Worm (Caenorhabditis elegans) whole organism, L3 larva: ENCODE data around the gene trpa-1.

Experiments used
- R02D3.7 ChIP-seq: fragments of 150-350 bp; optimal IDR thresholded peaks from 2 replicates; lab custom pipeline; 2014; ENCODE audit warnings: missing biosample characterization, missing genetic modification characterization
- ZK546.5 ChIP-seq: sonication (generic microtip); optimal IDR thresholded peaks from 2 replicates; lab custom pipeline; 2017; ENCODE audit warnings: missing biosample characterization, missing genetic modification characterization
- aly-2 ChIP-seq: fragments of 150-350 bp; optimal IDR thresholded peaks from 2 replicates; lab custom pipeline; 2014; ENCODE audit warnings: missing biosample characterization, missing genetic modification characterization
- ama-1 ChIP-seq: fragments of 150-350 bp; optimal IDR thresholded peaks from 2 replicates; lab custom pipeline; 2018
- ceh-16 ChIP-seq: sonication (generic microtip); optimal IDR thresholded peaks from 2 replicates; lab custom pipeline; 2017; ENCODE audit warnings: missing biosample characterization, missing genetic modification characterization
- ceh-28 ChIP-seq: fragments of 150-350 bp; optimal IDR thresholded peaks from 2 replicates; lab custom pipeline; 2014; ENCODE audit warnings: missing biosample characterization, missing genetic modification reagents, missing genetic modification characterization
- ceh-9 ChIP-seq: sonication (generic microtip); optimal IDR thresholded peaks from 2 replicates; lab custom pipeline; 2018; ENCODE audit warnings: missing biosample characterization, missing genetic modification characterization
- daf-12 ChIP-seq: fragments of 150-350 bp; optimal IDR thresholded peaks from 2 replicates; lab custom pipeline; 2014; ENCODE audit warnings: missing biosample characterization, missing genetic modification reagents, missing genetic modification characterization
- egl-27 ChIP-seq: sonication (generic microtip); optimal IDR thresholded peaks from 4 replicates; lab custom pipeline; 2017; ENCODE audit warnings: missing biosample characterization, missing genetic modification reagents, missing genetic modification characterization
- egl-5 ChIP-seq: fragments of 150-350 bp; optimal IDR thresholded peaks from 2 replicates; lab custom pipeline; 2017; ENCODE audit warnings: missing biosample characterization, missing genetic modification reagents, missing genetic modification characterization, inconsistent platforms
- elt-1 ChIP-seq: fragments of 150-350 bp; optimal IDR thresholded peaks from 2 replicates; lab custom pipeline; 2014; ENCODE audit warnings: missing biosample characterization, missing genetic modification characterization
- elt-2 ChIP-seq: sonication (generic microtip); optimal IDR thresholded peaks from 2 replicates; lab custom pipeline; 2016; ENCODE audit warnings: missing genetic modification reagents, mild to moderate bottlenecking, missing genetic modification characterization, missing compliant biosample characterization
- elt-3 ChIP-seq, 3 experiments: fragments of 150-350 bp in 1 of 3; sonication (generic microtip) in 2 of 3; optimal IDR thresholded peaks; 2 replicates in 2 of 3; 4 replicates in 1 of 3; lab custom pipeline; 2014 to 2017; ENCODE audit warnings: missing biosample characterization in 3 of 3, missing genetic modification characterization in 3 of 3
- eor-1 ChIP-seq, 2 experiments: fragments of 150-350 bp; optimal IDR thresholded peaks; 2 replicates each; lab custom pipeline; 2014 to 2018; ENCODE audit warnings: missing biosample characterization in 2 of 2, missing genetic modification characterization in 2 of 2
- fkh-10 ChIP-seq: sonication (generic microtip); optimal IDR thresholded peaks from 2 replicates; lab custom pipeline; 2017; ENCODE audit warnings: missing biosample characterization, missing genetic modification reagents, missing genetic modification characterization
- fkh-2 ChIP-seq: fragments of 150-350 bp; optimal IDR thresholded peaks from 2 replicates; lab custom pipeline; 2014; ENCODE audit warnings: missing biosample characterization, missing genetic modification reagents, missing genetic modification characterization
- fos-1 ChIP-seq: fragments of 150-350 bp; optimal IDR thresholded peaks from 2 replicates; lab custom pipeline; 2014; ENCODE audit warnings: missing biosample characterization, missing genetic modification characterization
- hmg-11 ChIP-seq: sonication (generic microtip); optimal IDR thresholded peaks from 2 replicates; lab custom pipeline; 2016; ENCODE audit warnings: missing genetic modification characterization, missing compliant biosample characterization
- jun-1 ChIP-seq: fragments of 150-350 bp; optimal IDR thresholded peaks from 2 replicates; lab custom pipeline; 2014; ENCODE audit warnings: missing biosample characterization, missing genetic modification reagents, missing genetic modification characterization
- lin-15B ChIP-seq: fragments of 150-350 bp; optimal IDR thresholded peaks from 2 replicates; lab custom pipeline; 2014; ENCODE audit warnings: missing biosample characterization, missing genetic modification characterization
- lin-39 ChIP-seq: fragments of 150-350 bp; optimal IDR thresholded peaks from 2 replicates; lab custom pipeline; 2018; ENCODE audit warnings: missing biosample characterization, missing genetic modification reagents, missing genetic modification characterization
- lsy-12 ChIP-seq: sonication (generic microtip); optimal IDR thresholded peaks from 2 replicates; lab custom pipeline; 2016; ENCODE audit warnings: mild to moderate bottlenecking, missing genetic modification characterization, missing compliant biosample characterization
- mdl-1 ChIP-seq: fragments of 150-350 bp; optimal IDR thresholded peaks from 2 replicates; lab custom pipeline; 2014; ENCODE audit warnings: missing biosample characterization, missing genetic modification characterization
- mml-1 ChIP-seq: fragments of 150-350 bp; sonication (generic microtip); optimal IDR thresholded peaks from 3 replicates; lab custom pipeline; 2014; ENCODE audit warnings: missing biosample characterization, missing genetic modification characterization
- nfya-1 ChIP-seq: sonication (generic microtip); optimal IDR thresholded peaks from 2 replicates; lab custom pipeline; 2017; ENCODE audit warnings: missing genetic modification characterization, mild to moderate bottlenecking, missing compliant biosample characterization, antibody characterized with exemption, moderate library complexity; ENCODE audit not compliant: insufficient read depth
- nhr-11 ChIP-seq: fragments of 150-350 bp; optimal IDR thresholded peaks from 2 replicates; lab custom pipeline; 2014; ENCODE audit warnings: missing biosample characterization, missing genetic modification characterization
- nhr-23 ChIP-seq: fragments of 150-350 bp; optimal IDR thresholded peaks from 2 replicates; lab custom pipeline; 2014; ENCODE audit warnings: missing biosample characterization, missing genetic modification reagents, missing genetic modification characterization
- nhr-237 ChIP-seq: fragments of 150-350 bp; optimal IDR thresholded peaks from 2 replicates; lab custom pipeline; 2014; ENCODE audit warnings: missing biosample characterization, missing genetic modification characterization
- nhr-25 ChIP-seq: sonication (generic microtip); optimal IDR thresholded peaks from 2 replicates; lab custom pipeline; 2017; ENCODE audit warnings: missing biosample characterization, missing genetic modification characterization
- nhr-28 ChIP-seq: fragments of 150-350 bp; optimal IDR thresholded peaks from 2 replicates; lab custom pipeline; 2014; ENCODE audit warnings: missing biosample characterization, missing genetic modification characterization
- nhr-76 ChIP-seq: fragments of 150-350 bp; sonication (generic microtip); optimal IDR thresholded peaks from 5 replicates; lab custom pipeline; 2014; ENCODE audit warnings: missing biosample characterization, missing genetic modification characterization
- nhr-77 ChIP-seq: fragments of 150-350 bp; optimal IDR thresholded peaks from 2 replicates; lab custom pipeline; 2014; ENCODE audit warnings: missing biosample characterization, missing genetic modification characterization
- pha-4 ChIP-seq: fragments of 150-350 bp; optimal IDR thresholded peaks from 2 replicates; lab custom pipeline; 2014; ENCODE audit warnings: missing biosample characterization, missing genetic modification reagents, missing genetic modification characterization
- pqm-1 ChIP-seq: fragments of 150-350 bp; optimal IDR thresholded peaks from 2 replicates; lab custom pipeline; 2017; ENCODE audit warnings: missing biosample characterization, missing genetic modification characterization, inconsistent platforms
- sea-2 ChIP-seq: fragments of 150-350 bp; sonication (generic microtip); optimal IDR thresholded peaks from 4 replicates; lab custom pipeline; 2014; ENCODE audit warnings: missing biosample characterization, missing genetic modification reagents, missing genetic modification characterization
- skn-1 ChIP-seq: fragments of 150-350 bp; optimal IDR thresholded peaks from 2 replicates; lab custom pipeline; 2014; ENCODE audit warnings: missing biosample characterization, missing genetic modification characterization
- snpc-4 ChIP-seq: fragments of 150-350 bp; optimal IDR thresholded peaks from 2 replicates; lab custom pipeline; 2014; ENCODE audit warnings: missing biosample characterization, missing genetic modification characterization
- unc-62 ChIP-seq: fragments of 150-350 bp; sonication (generic microtip); optimal IDR thresholded peaks from 4 replicates; lab custom pipeline; 2014; ENCODE audit warnings: missing biosample characterization, missing genetic modification reagents, missing genetic modification characterization
- zag-1 ChIP-seq: fragments of 150-350 bp; optimal IDR thresholded peaks from 2 replicates; lab custom pipeline; 2014; ENCODE audit warnings: missing biosample characterization, missing genetic modification characterization
- ztf-11 ChIP-seq: fragments of 150-350 bp; optimal IDR thresholded peaks from 2 replicates; lab custom pipeline; 2014; ENCODE audit warnings: missing biosample characterization, missing genetic modification characterization

The trpa-1 gene

DNA sequence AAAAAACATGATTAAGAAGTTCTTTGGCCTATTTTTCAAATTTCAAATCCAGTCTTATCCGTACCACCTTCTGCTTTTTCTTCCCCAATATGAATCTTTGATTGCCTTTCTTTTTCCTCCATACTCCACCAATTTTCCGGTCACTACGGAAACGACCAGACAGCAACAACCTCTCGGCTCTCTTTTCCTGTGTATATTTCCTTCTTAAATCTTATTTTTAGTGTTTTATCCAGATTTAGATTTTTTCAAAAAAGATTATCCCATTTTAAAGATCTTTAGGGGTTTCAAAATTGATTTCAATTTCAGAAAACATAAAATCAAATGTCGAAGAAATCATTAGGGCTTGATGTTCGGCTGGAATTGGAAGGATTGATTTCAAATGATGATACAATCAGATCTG lies at the start of gene trpa-1:
TSS of gene trpa-1 (plus strand) at position 301 of the 400 bp plus-strand sequence.
- no peak for TF ChIP-seq ceh-16 (tag; lab: Kevin White, UChicago)
- no peak for TF ChIP-seq ztf-11

- TF ChIP-seq nhr-25 (tag; lab: Kevin White, UChicago): peak; percentile 25
- no peak for TF ChIP-seq fos-1 (tag; lab: Kevin White, UChicago)
- peak; percentile 28 for TF ChIP-seq nhr-11
- no peak for TF ChIP-seq skn-1 (tag; lab: Kevin White, UChicago)
- TF ChIP-seq elt-2 (tag; lab: Kevin White, UChicago): peak; percentile 0
- no peak for TF ChIP-seq unc-62 (GFP tag; lab: Kevin White, UChicago)
- no peak for TF ChIP-seq elt-1 (tag; lab: Kevin White, UChicago)
- peak; percentile 88 for TF ChIP-seq ama-1 (lab: Kevin White, UChicago)
- TF ChIP-seq, all 47 proteins: peak for 4
These were observed 44.0 kb upstream of the trpa-1 start for ce11 chrIV:11820067-11820913.

ce11 chrIV:11821591-11822361 lies 42.5 kb upstream of the trpa-1 start, which contains the start of the genes par-5 and M117.3:
par-5 (minus strand) TSS chrIV:11821924.
M117.3 (plus strand) TSS chrIV:11822206.
- TF ChIP-seq mdl-1 (tag; lab: Kevin White, UChicago) (peak; percentile 51), fos-1 (tag; lab: Kevin White, UChicago) (no peak), ceh-16 (tag; lab: Kevin White, UChicago) (no peak), daf-12 (tag; lab: Kevin White, UChicago) (no peak), lin-15B (tag; lab: Kevin White, UChicago) (peak; percentile 65), ama-1 (lab: Kevin White, UChicago) (peak; percentile 20), lin-39 (tag; lab: Kevin White, UChicago) (peak; percentile 61), hmg-11 (tag; lab: Kevin White, UChicago) (peak; percentile 58), nfya-1 (tag; lab: Kevin White, UChicago) (peak; percentile 79), pqm-1 (peak; percentile 49), elt-2 (tag; lab: Kevin White, UChicago) (peak; percentile 80), pha-4 (tag; lab: Kevin White, UChicago) (peak; percentile 61), egl-27 (tag; lab: Kevin White, UChicago) (peak; percentile 10), sea-2 (peak; percentile 77), fkh-2 (no peak), fkh-10 (GFP tag; lab: Kevin White, UChicago) (peak; percentile 62), zag-1 (tag; lab: Kevin White, UChicago) (no peak), aly-2 (tag; lab: Kevin White, UChicago) (no peak), nhr-25 (tag; lab: Kevin White, UChicago) (no peak), egl-5 (tag; lab: Kevin White, UChicago) (peak; percentile 75), nhr-77 (tag; lab: Kevin White, UChicago) (no peak), nhr-76 (no peak), unc-62 (GFP tag; lab: Kevin White, UChicago) (peak; percentile 19), mml-1 (no peak), ceh-28 (tag; lab: Kevin White, UChicago) (peak; percentile 77), lsy-12 (tag; lab: Kevin White, UChicago) (peak; percentile 50), ceh-9 (tag; lab: Kevin White, UChicago) (no peak), jun-1 (peak; percentile 67)

DNA sequence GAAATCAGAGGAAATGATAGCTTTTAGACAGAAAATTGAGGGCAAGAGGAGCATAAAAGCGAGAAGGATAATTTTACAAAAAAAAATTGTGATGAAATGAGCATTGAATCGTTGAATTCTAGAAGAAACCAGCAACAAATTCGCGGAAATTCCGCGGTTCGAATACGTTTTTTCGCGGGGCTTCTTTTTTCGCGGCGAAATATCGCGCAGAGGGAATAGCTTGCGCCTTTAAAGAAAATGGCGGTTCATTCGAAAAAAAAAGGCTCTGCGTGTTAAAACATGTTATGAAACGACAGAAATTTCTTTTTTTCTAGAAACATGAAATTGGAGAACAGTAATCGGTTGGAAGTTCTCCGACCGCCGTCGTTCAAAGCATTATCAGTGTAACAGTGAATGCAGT lies 41.9 kb upstream of the trpa-1 start:
- no peak for TF ChIP-seq nhr-11
- peak; percentile 40 for TF ChIP-seq lin-39 (tag; lab: Kevin White, UChicago)
- TF ChIP-seq snpc-4 (tag; lab: Kevin White, UChicago): peak; percentile 60
- TF ChIP-seq nhr-28 (tag; lab: Kevin White, UChicago): no peak
- TF ChIP-seq zag-1 (tag; lab: Kevin White, UChicago): no peak
- no peak for TF ChIP-seq aly-2 (tag; lab: Kevin White, UChicago)
- TF ChIP-seq egl-27 (tag; lab: Kevin White, UChicago): no peak
- no peak for TF ChIP-seq R02D3.7
- no peak for TF ChIP-seq elt-2 (tag; lab: Kevin White, UChicago)
- TF ChIP-seq elt-1 (tag; lab: Kevin White, UChicago): no peak
- TF ChIP-seq fos-1 (tag; lab: Kevin White, UChicago): no peak
- TF ChIP-seq nfya-1 (tag; lab: Kevin White, UChicago): peak; percentile 70
- TF ChIP-seq ceh-9 (tag; lab: Kevin White, UChicago): no peak
- no peak for TF ChIP-seq ZK546.5 (tag; lab: Kevin White, UChicago)
- TF ChIP-seq nhr-25 (tag; lab: Kevin White, UChicago): peak; percentile 45
- TF ChIP-seq skn-1 (tag; lab: Kevin White, UChicago): no peak
- no peak for TF ChIP-seq eor-1 (tag; optimal IDR thresholded peaks at IDR 0.05; lab: Kevin White, UChicago)
- no peak for TF ChIP-seq jun-1
- TF ChIP-seq hmg-11 (tag; lab: Kevin White, UChicago): peak; percentile 16
- no peak for TF ChIP-seq nhr-237
- TF ChIP-seq egl-5 (tag; lab: Kevin White, UChicago): no peak
- no peak for TF ChIP-seq pqm-1
- peak; percentile 13 for TF ChIP-seq lsy-12 (tag; lab: Kevin White, UChicago)
- TF ChIP-seq daf-12 (tag; lab: Kevin White, UChicago): no peak
- TF ChIP-seq ztf-11: no peak
- peak; percentile 55 for TF ChIP-seq nhr-23 (tag; lab: Kevin White, UChicago)
- TF ChIP-seq elt-3 (tag; optimal IDR thresholded peaks at IDR 0.05; lab: Kevin White, UChicago): no peak
